Fruit fly (Drosophila melanogaster) whole organism, embryonic: ENCODE data around the gene Lcp65Ae.

Experiments used
- ATbp ChIP-seq: fragments of 200-800 bp; sonication (Bioruptor generic); optimal IDR thresholded peaks from 2 replicates; lab custom pipeline; 2017; ENCODE audit warnings: missing biosample characterization, mild to moderate bottlenecking, missing genetic modification characterization, missing genetic modification reagents
- Adf1 ChIP-seq: fragments of 200-800 bp; sonication (Bioruptor generic); IDR thresholded peaks from 2 replicates; pipeline ENCODE4 v1.3.6; 2022; ENCODE audit warnings: missing biosample characterization, missing genetic modification characterization
- Atf-2 ChIP-seq: fragments of 200-800 bp; sonication (Bioruptor generic); optimal IDR thresholded peaks from 2 replicates; lab custom pipeline; 2016; ENCODE audit warnings: missing biosample characterization, missing genetic modification characterization
- Atf6 ChIP-seq: fragments of 200-800 bp; sonication (Bioruptor generic); IDR thresholded peaks from 2 replicates; pipeline ENCODE4 v1.3.6; 2022; ENCODE audit warnings: missing biosample characterization, missing genetic modification characterization
- CG10274 ChIP-seq: fragments of 200-800 bp; sonication (Bioruptor generic); optimal IDR thresholded peaks from 3 replicates; lab custom pipeline; 2017; ENCODE audit warnings: missing biosample characterization, mild to moderate bottlenecking, missing genetic modification characterization
- CG10321 ChIP-seq: fragments of 200-800 bp; sonication (Bioruptor generic); IDR thresholded peaks from 2 replicates; pipeline ENCODE4 v1.3.6; 2022; ENCODE audit warnings: missing biosample characterization, missing genetic modification characterization
- CG12299 ChIP-seq: fragments of 200-800 bp; sonication (Bioruptor generic); optimal IDR thresholded peaks from 2 replicates; lab custom pipeline; 2018; ENCODE audit warnings: missing biosample characterization, mild to moderate bottlenecking, missing genetic modification characterization
- CG13624 ChIP-seq: fragments of 200-800 bp; sonication (Bioruptor generic); optimal IDR thresholded peaks from 2 replicates; lab custom pipeline; 2016; ENCODE audit warnings: missing biosample characterization, missing genetic modification characterization
- CG15073 ChIP-seq: fragments of 200-800 bp; sonication (Bioruptor generic); optimal IDR thresholded peaks from 2 replicates; lab custom pipeline; 2016; ENCODE audit warnings: missing biosample characterization, missing genetic modification characterization
- CG1602 ChIP-seq: fragments of 200-800 bp; sonication (Bioruptor generic); optimal IDR thresholded peaks from 3 replicates; lab custom pipeline; 2016; ENCODE audit warnings: missing biosample characterization, missing genetic modification characterization
- CG3163 ChIP-seq: fragments of 200-800 bp; sonication (Bioruptor generic); optimal IDR thresholded peaks from 3 replicates; lab custom pipeline; 2016; ENCODE audit warnings: missing biosample characterization, missing genetic modification characterization
- CG42726 ChIP-seq: fragments of 200-800 bp; sonication (Bioruptor generic); IDR thresholded peaks from 2 replicates; pipeline ENCODE4 v1.3.6; 2022; ENCODE audit warnings: missing biosample characterization, missing genetic modification characterization; ENCODE audit not compliant: partially characterized antibody
- CG6689 ChIP-seq: fragments of 200-800 bp; sonication (Bioruptor generic); IDR thresholded peaks from 2 replicates; pipeline ENCODE4 v1.3.6; 2022; ENCODE audit warnings: missing biosample characterization, missing genetic modification characterization
- CG7357 ChIP-seq: fragments of 200-800 bp; sonication (Bioruptor generic); IDR thresholded peaks from 3 replicates; pipeline ENCODE4 v1.3.6; 2022; ENCODE audit warnings: missing biosample characterization, missing genetic modification characterization
- CG8924 ChIP-seq: fragments of 200-800 bp; optimal IDR thresholded peaks from 3 replicates; lab custom pipeline; 2019; ENCODE audit warnings: missing biosample characterization, mild to moderate bottlenecking, missing genetic modification characterization, moderate library complexity
- CG9817 ChIP-seq: fragments of 200-800 bp; sonication (Bioruptor generic); optimal IDR thresholded peaks from 2 replicates; lab custom pipeline; 2018; ENCODE audit warnings: missing biosample characterization, mild to moderate bottlenecking, missing genetic modification characterization, moderate library complexity
- Dbx ChIP-seq: fragments of 200-800 bp; sonication (Bioruptor generic); IDR thresholded peaks from 3 replicates; pipeline ENCODE4 v1.3.6; 2022; ENCODE audit warnings: missing biosample characterization, missing genetic modification characterization
- Doc3 ChIP-seq: fragments of 200-800 bp; sonication (Bioruptor generic); IDR thresholded peaks from 3 replicates; pipeline ENCODE4 v1.3.6; 2022; ENCODE audit warnings: missing biosample characterization, missing genetic modification characterization; ENCODE audit not compliant: partially characterized antibody
- E2f2 ChIP-seq: fragments of 200-800 bp; sonication (Bioruptor generic); IDR thresholded peaks from 2 replicates; pipeline ENCODE4 v1.3.6; 2022; ENCODE audit warnings: missing biosample characterization, missing genetic modification characterization
- Ets65A ChIP-seq: fragments of 200-800 bp; sonication (Bioruptor generic); peaks from one replicate; lab custom pipeline; 2016; ENCODE audit warnings: missing biosample characterization, missing genetic modification characterization
- HmgZ ChIP-seq: fragments of 200-800 bp; sonication (Bioruptor generic); optimal IDR thresholded peaks from 2 replicates; lab custom pipeline; 2018; ENCODE audit warnings: missing biosample characterization, mild to moderate bottlenecking, missing genetic modification characterization
- Kr ChIP-seq: fragments of 200-800 bp; sonication (Bioruptor generic); optimal IDR thresholded peaks from 2 replicates; lab custom pipeline; 2017; ENCODE audit warnings: missing biosample characterization, mild to moderate bottlenecking, missing genetic modification characterization
- Med ChIP-seq: fragments of 200-800 bp; sonication (Bioruptor generic); peaks from one replicate; lab custom pipeline; 2016; ENCODE audit warnings: missing biosample characterization, missing genetic modification characterization, mild to moderate bottlenecking, inconsistent platforms, moderate library complexity
- Mrtf ChIP-seq: fragments of 200-800 bp; sonication (Bioruptor generic); IDR thresholded peaks from 3 replicates; pipeline ENCODE4 v1.3.6; 2022; ENCODE audit warnings: missing biosample characterization, missing genetic modification characterization
- NC2β ChIP-seq: fragments of 200-800 bp; sonication (Bioruptor generic); optimal IDR thresholded peaks from 2 replicates; lab custom pipeline; 2016; ENCODE audit warnings: missing biosample characterization, missing genetic modification characterization
- Nf-YA ChIP-seq: fragments of 200-800 bp; sonication (Bioruptor generic); IDR thresholded peaks from 2 replicates; pipeline ENCODE4 v1.3.6; 2022; ENCODE audit warnings: missing biosample characterization, missing genetic modification characterization
- Nf-YB ChIP-seq: fragments of 200-800 bp; sonication (Bioruptor generic); optimal IDR thresholded peaks from 3 replicates; lab custom pipeline; 2019; ENCODE audit warnings: missing biosample characterization, mild to moderate bottlenecking, missing genetic modification characterization, moderate library complexity
- Optix ChIP-seq: fragments of 200-800 bp; sonication (Bioruptor generic); IDR thresholded peaks from 3 replicates; pipeline ENCODE4 v1.3.6; 2022; ENCODE audit warnings: missing biosample characterization, missing genetic modification characterization
- Pdp1 ChIP-seq, 2 experiments: fragments of 200-800 bp; sonication (Bioruptor generic); optimal IDR thresholded peaks; 3 replicates each; lab custom pipeline; 2016; ENCODE audit warnings: missing biosample characterization in 2 of 2, missing genetic modification characterization in 2 of 2, mild to moderate bottlenecking in 1 of 2, moderate library complexity in 1 of 2
- Ssrp ChIP-seq: fragments of 200-800 bp; sonication (Bioruptor generic); optimal IDR thresholded peaks from 2 replicates; lab custom pipeline; 2018; ENCODE audit warnings: missing biosample characterization, mild to moderate bottlenecking, missing genetic modification characterization, moderate library complexity
- Taf1 ChIP-seq: fragments of 200-800 bp; sonication (Bioruptor generic); IDR thresholded peaks from 2 replicates; pipeline ENCODE4 v1.3.6; 2022; ENCODE audit warnings: missing biosample characterization, missing genetic modification characterization
- ash1 ChIP-seq: fragments of 200-800 bp; sonication (Bioruptor generic); optimal IDR thresholded peaks from 2 replicates; lab custom pipeline; 2018; ENCODE audit warnings: missing biosample characterization, mild to moderate bottlenecking, missing genetic modification characterization
- ato ChIP-seq: fragments of 200-800 bp; sonication (Bioruptor generic); IDR thresholded peaks from 2 replicates; pipeline ENCODE4 v1.3.6; 2022; ENCODE audit warnings: missing biosample characterization, missing genetic modification characterization; ENCODE audit not compliant: partially characterized antibody
- bcd ChIP-seq: fragments of 200-800 bp; sonication (Bioruptor generic); optimal IDR thresholded peaks from 2 replicates; lab custom pipeline; 2017; ENCODE audit warnings: missing biosample characterization, mild to moderate bottlenecking, missing genetic modification characterization
- chn ChIP-seq: fragments of 200-800 bp; sonication (Bioruptor generic); optimal IDR thresholded peaks from 2 replicates; lab custom pipeline; 2016; ENCODE audit warnings: missing biosample characterization, missing genetic modification characterization
- disco-r ChIP-seq: fragments of 200-800 bp; sonication (Bioruptor generic); optimal IDR thresholded peaks from 2 replicates; lab custom pipeline; 2016; ENCODE audit warnings: missing biosample characterization, missing genetic modification characterization
- dm ChIP-seq: fragments of 200-800 bp; sonication (Bioruptor generic); optimal IDR thresholded peaks from 3 replicates; lab custom pipeline; 2016; ENCODE audit warnings: missing biosample characterization, missing genetic modification characterization
- gem ChIP-seq: fragments of 200-800 bp; sonication (Bioruptor generic); optimal IDR thresholded peaks from 2 replicates; lab custom pipeline; 2019; ENCODE audit warnings: missing biosample characterization, mild to moderate bottlenecking, missing genetic modification characterization, moderate library complexity
- grn ChIP-seq: fragments of 200-800 bp; sonication (Bioruptor generic); optimal IDR thresholded peaks from 3 replicates; lab custom pipeline; 2017; ENCODE audit warnings: missing biosample characterization, missing genetic modification characterization
- gt ChIP-seq: fragments of 200-800 bp; sonication (Bioruptor generic); IDR thresholded peaks from 2 replicates; pipeline ENCODE4 v1.3.6; 2022; ENCODE audit warnings: missing biosample characterization, missing genetic modification characterization
- hb ChIP-seq: fragments of 200-800 bp; sonication (Bioruptor generic); IDR thresholded peaks from 3 replicates; pipeline ENCODE4 v1.3.6; 2022; ENCODE audit warnings: missing biosample characterization, missing genetic modification characterization; ENCODE audit not compliant: partially characterized antibody
- inv ChIP-seq: fragments of 200-800 bp; sonication (Bioruptor generic); IDR thresholded peaks from 2 replicates; pipeline ENCODE4 v1.3.6; 2022; ENCODE audit warnings: missing biosample characterization, missing genetic modification characterization; ENCODE audit not compliant: partially characterized antibody
- lab ChIP-seq: fragments of 200-800 bp; sonication (Bioruptor generic); optimal IDR thresholded peaks from 3 replicates; lab custom pipeline; 2017; ENCODE audit warnings: missing biosample characterization, missing genetic modification characterization, mild to moderate bottlenecking, moderate library complexity, missing genetic modification reagents
- mirr ChIP-seq: fragments of 200-800 bp; sonication (Bioruptor generic); optimal IDR thresholded peaks from 3 replicates; lab custom pipeline; 2018; ENCODE audit warnings: missing biosample characterization, mild to moderate bottlenecking, missing genetic modification characterization
- sna ChIP-seq: fragments of 200-800 bp; sonication (Bioruptor generic); IDR thresholded peaks from 2 replicates; pipeline ENCODE4 v1.3.6; 2022; ENCODE audit warnings: missing biosample characterization, missing genetic modification characterization; ENCODE audit not compliant: partially characterized antibody
- sqz ChIP-seq: fragments of 200-800 bp; sonication (Bioruptor generic); optimal IDR thresholded peaks from 3 replicates; lab custom pipeline; 2018; ENCODE audit warnings: missing biosample characterization, mild to moderate bottlenecking, missing genetic modification characterization
- sug ChIP-seq: fragments of 200-800 bp; optimal IDR thresholded peaks from 2 replicates; lab custom pipeline; 2019; ENCODE audit warnings: missing biosample characterization, mild to moderate bottlenecking, missing genetic modification characterization, moderate library complexity
- tll ChIP-seq, 2 experiments: fragments of 200-800 bp in 1 of 2; fragments of >200 bp in 1 of 2; sonication (Bioruptor generic) in 1 of 2; optimal IDR thresholded peaks; 2 replicates each; lab custom pipeline; 2017 to 2019; ENCODE audit warnings: missing biosample characterization in 2 of 2, missing genetic modification characterization in 2 of 2, mild to moderate bottlenecking in 1 of 2, moderate library complexity in 1 of 2

Gene Lcp65Ae

DNA sequence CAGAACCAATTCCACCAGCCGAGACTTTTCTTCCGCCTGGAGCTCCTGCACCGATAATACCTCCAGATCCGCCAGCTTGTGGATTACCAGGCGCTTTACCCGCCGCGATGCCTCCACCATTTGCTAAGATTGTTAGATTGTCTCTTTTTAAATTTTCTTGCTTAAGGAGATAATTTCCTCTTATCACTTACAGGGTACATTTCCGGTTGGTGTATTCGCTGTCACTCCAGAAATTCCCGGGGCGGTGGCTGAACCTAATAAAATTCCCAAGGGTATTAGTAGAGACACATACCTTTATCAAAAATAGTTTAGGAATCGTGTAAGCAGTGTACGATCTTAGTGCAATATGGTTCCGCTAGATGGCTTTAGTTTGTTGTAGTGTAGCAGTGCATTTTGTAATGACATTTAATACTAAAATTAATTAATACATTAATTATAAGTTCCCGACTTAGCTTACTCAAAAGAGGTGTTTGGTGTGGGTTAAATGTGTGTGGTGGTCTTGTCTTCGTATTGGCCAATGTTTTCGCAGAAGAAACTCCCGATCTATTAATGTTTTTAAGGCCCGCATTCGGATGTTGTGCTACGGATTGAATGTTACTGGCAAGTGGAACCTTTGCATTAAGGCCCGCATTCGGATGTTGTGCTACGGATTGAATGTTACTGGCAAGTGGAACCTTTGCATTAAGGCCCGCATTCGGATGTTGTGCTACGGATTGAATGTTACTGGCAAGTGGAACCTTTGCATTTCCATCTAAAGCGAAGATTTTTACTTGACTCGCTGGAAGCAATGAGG, 13.1 kb downstream of the Lcp65Ae start (continued):
- TF ChIP-seq mirr (peak; percentile 84), HmgZ (tag; lab: Kevin White, UChicago) (peak; percentile 38), bcd (peak; percentile 89), CG12299 (tag; lab: Kevin White, UChicago) (peak; percentile 16), sug (tag; lab: Kevin White, UChicago) (no peak), ash1 (GFP tag; lab: Kevin White, UChicago) (peak; percentile 77), CG42726 (GFP tag; lab: Robert Waterston, UW) (peak; percentile 42; the same call in 1 of the 2 replicates), CG10274 (GFP tag; lab: Kevin White, UChicago) (peak; percentile 69), CG13624 (GFP tag; lab: Kevin White, UChicago) (peak; percentile 13), Adf1 (peak; percentile 30; the same call in 1 of the 2 replicates), grn (GFP tag; lab: Kevin White, UChicago) (peak; percentile 50), Atf-2 (GFP tag; lab: Kevin White, UChicago) (no peak), CG8924 (tag; lab: Kevin White, UChicago) (no peak), CG7357 (peak; percentile 88), gem (peak; percentile 42), chn (no peak), Med (peak; percentile 97), Doc3 (GFP tag; lab: Robert Waterston, UW) (no peak), Ssrp (tag; lab: Kevin White, UChicago) (peak; percentile 13), CG15073 (GFP tag; lab: Kevin White, UChicago) (no peak), Pdp1 (GFP tag; optimal IDR thresholded peaks at IDR 0.05; lab: Kevin White, UChicago) (peak in 1 of 2 experiments; percentile 34), CG1602 (GFP tag; lab: Kevin White, UChicago) (no peak), Kr (GFP tag; lab: Kevin White, UChicago) (no peak), gt (GFP tag; lab: Robert Waterston, UW) (no peak), Mrtf (GFP tag; lab: Robert Waterston, UW) (peak; percentile 60; the same call in 2 of the 3 replicates), Nf-YA (peak; percentile 83), Taf1 (GFP tag; lab: Robert Waterston, UW) (peak; percentile 42), tll (GFP tag; optimal IDR thresholded peaks at IDR 0.05; lab: Kevin White, UChicago) (peak in 1 of 2 experiments; percentile 81), CG6689 (GFP tag; lab: Robert Waterston, UW) (peak; percentile 66), Dbx (GFP tag; lab: Robert Waterston, UW) (peak; percentile 83), lab (GFP tag; lab: Kevin White, UChicago) (peak; percentile 94), Nf-YB (peak; percentile 45), Optix (no peak), inv (GFP tag; lab: Robert Waterston, UW) (no peak), CG10321 (peak; percentile 56; the same call in 1 of the 2 replicates), CG3163 (GFP tag; lab: Kevin White, UChicago) (peak; percentile 4), NC2β (peak; percentile 50), hb (GFP tag; lab: Robert Waterston, UW) (no peak), disco-r (GFP tag; lab: Kevin White, UChicago) (peak; percentile 65), sna (no peak; the same call in 1 of the 2 replicates), Ets65A (GFP tag; lab: Kevin White, UChicago) (peak; percentile 100), E2f2 (peak; percentile 64), ATbp (peak; percentile 81), sqz (GFP tag; lab: Kevin White, UChicago) (peak; percentile 74), dm (GFP tag; lab: Kevin White, UChicago) (peak; percentile 5), CG9817 (tag; lab: Kevin White, UChicago) (peak; percentile 70), Atf6 (GFP tag; lab: Robert Waterston, UW) (peak; percentile 71), ato (GFP tag; lab: Robert Waterston, UW) (no peak)
